Worm (Caenorhabditis elegans): ENCODE data around the gene frpr-16.
A peak's percentile ranks its signal among the peaks of the same experiment; 100 is the strongest.

Gene frpr-16

ce11 chrII:6055927-6056326, 24.9 kb upstream of the frpr-16 start, which contains the start of gene R12C12.7:
R12C12.7 (minus strand) TSS chrII:6055985.
- TF ChIP-seq ceh-39 (tag; optimal IDR thresholded peaks at IDR 0.05), result no peak
- TF ChIP-seq unc-120 (tag; optimal IDR thresholded peaks at IDR 0.05; ENCODE audit: poor library complexity, severe bottlenecking), result no peak
- no peak for TF ChIP-seq flh-1 (GFP tag; optimal IDR thresholded peaks at IDR 0.05)
- no peak for TF ChIP-seq mls-2 (tag; optimal IDR thresholded peaks at IDR 0.05)
- TF ChIP-seq ztf-11 (tag; optimal IDR thresholded peaks at IDR 0.05), result no peak
- TF ChIP-seq elt-3 (tag; optimal IDR thresholded peaks at IDR 0.05), result no peak
- no peak for TF ChIP-seq lin-32 (GFP tag; optimal IDR thresholded peaks at IDR 0.05)
- TF ChIP-seq nhr-2 (tag; optimal IDR thresholded peaks at IDR 0.05), result no peak
- TF ChIP-seq elt-1 (tag; optimal IDR thresholded peaks at IDR 0.05; ENCODE audit: borderline replicate concordance, insufficient read depth), result no peak
- no peak for TF ChIP-seq ham-2 (GFP tag; optimal IDR thresholded peaks at IDR 0.05)
- TF ChIP-seq sem-2 (GFP tag; optimal IDR thresholded peaks at IDR 0.05), result no peak

- TF ChIP-seq lin-32 (GFP tag; optimal IDR thresholded peaks at IDR 0.05) (no peak), nhr-28 (tag; optimal IDR thresholded peaks at IDR 0.05) (no peak), unc-39 (tag; optimal IDR thresholded peaks at IDR 0.05) (no peak), nhr-237 (tag; optimal IDR thresholded peaks at IDR 0.05) (no peak), lsy-2 (tag; optimal IDR thresholded peaks at IDR 0.05) (no peak), elt-1 (tag; optimal IDR thresholded peaks at IDR 0.05; ENCODE audit: borderline replicate concordance, insufficient read depth) (no peak), sptf-1 (tag; optimal IDR thresholded peaks at IDR 0.05) (no peak), ceh-39 (tag; optimal IDR thresholded peaks at IDR 0.05) (no peak), unc-62 (GFP tag; optimal IDR thresholded peaks at IDR 0.05) (no peak), bed-3 (GFP tag; optimal IDR thresholded peaks at IDR 0.05) (no peak), M03D4.4 (tag; optimal IDR thresholded peaks at IDR 0.05) (no peak), ztf-11 (tag; optimal IDR thresholded peaks at IDR 0.05) (no peak), ces-1 (GFP tag; optimal IDR thresholded peaks at IDR 0.05) (no peak), sem-2 (GFP tag; optimal IDR thresholded peaks at IDR 0.05) (no peak), hlh-1 (tag; optimal IDR thresholded peaks at IDR 0.05) (no peak), pha-4 (tag; optimal IDR thresholded peaks at IDR 0.05) (no peak), tbx-8 (GFP tag; optimal IDR thresholded peaks at IDR 0.05) (no peak), drap-1 (GFP tag; optimal IDR thresholded peaks at IDR 0.05) (no peak), elt-3 (tag; optimal IDR thresholded peaks at IDR 0.05) (no peak)
These were observed 19.1 kb upstream of the frpr-16 start, which contains the start of gene gldc-1 for ce11 chrII:6050120-6050519. gldc-1 (plus strand) TSS chrII:6050420.

ce11 chrII:6049546-6049945, 18.5 kb upstream of the frpr-16 start:
- TF ChIP-seq lin-32 (GFP tag; optimal IDR thresholded peaks at IDR 0.05) (no peak), nhr-76 (tag; optimal IDR thresholded peaks at IDR 0.05) (no peak), ceh-39 (tag; optimal IDR thresholded peaks at IDR 0.05) (no peak), sem-2 (GFP tag; optimal IDR thresholded peaks at IDR 0.05) (no peak), nhr-237 (tag; optimal IDR thresholded peaks at IDR 0.05) (no peak), mep-1 (tag; optimal IDR thresholded peaks at IDR 0.05) (no peak), tbx-8 (GFP tag; optimal IDR thresholded peaks at IDR 0.05) (no peak), pha-4 (tag; optimal IDR thresholded peaks at IDR 0.05) (no peak), cnd-1 (tag; optimal IDR thresholded peaks at IDR 0.05) (no peak), unc-62 (GFP tag; optimal IDR thresholded peaks at IDR 0.05) (no peak), ztf-11 (tag; optimal IDR thresholded peaks at IDR 0.05) (no peak), ceh-83 (GFP tag; optimal IDR thresholded peaks at IDR 0.05) (no peak), M03D4.4 (tag; optimal IDR thresholded peaks at IDR 0.05) (no peak), nhr-12 (tag; optimal IDR thresholded peaks at IDR 0.05) (no peak), ham-2 (GFP tag; optimal IDR thresholded peaks at IDR 0.05) (no peak), lin-13 (tag; optimal IDR thresholded peaks at IDR 0.05) (no peak), sptf-1 (tag; optimal IDR thresholded peaks at IDR 0.05) (no peak), nhr-28 (tag; optimal IDR thresholded peaks at IDR 0.05) (no peak), elt-1 (tag; optimal IDR thresholded peaks at IDR 0.05; ENCODE audit: borderline replicate concordance, insufficient read depth) (no peak)

- no peak for TF ChIP-seq snpc-4 (tag; optimal IDR thresholded peaks at IDR 0.05)
- no peak for TF ChIP-seq elt-1 (tag; optimal IDR thresholded peaks at IDR 0.05; ENCODE audit: borderline replicate concordance, insufficient read depth)
- TF ChIP-seq ceh-43 (GFP tag; optimal IDR thresholded peaks at IDR 0.05), result peak; percentile 22
- peak; percentile 47 for TF ChIP-seq mls-2 (tag; optimal IDR thresholded peaks at IDR 0.05)
- peak; percentile 62 for TF ChIP-seq sptf-1 (tag; optimal IDR thresholded peaks at IDR 0.05)
- TF ChIP-seq unc-62 (GFP tag; optimal IDR thresholded peaks at IDR 0.05), result no peak
- peak; percentile 38 for TF ChIP-seq pha-4 (tag; optimal IDR thresholded peaks at IDR 0.05)
- TF ChIP-seq nhr-76 (tag; optimal IDR thresholded peaks at IDR 0.05), result no peak
- TF ChIP-seq blmp-1 (tag; optimal IDR thresholded peaks at IDR 0.05), result no peak
- TF ChIP-seq elt-3 (tag; optimal IDR thresholded peaks at IDR 0.05), result no peak
- no peak for TF ChIP-seq lin-32 (GFP tag; optimal IDR thresholded peaks at IDR 0.05)
- TF ChIP-seq hlh-1 (tag; optimal IDR thresholded peaks at IDR 0.05), result no peak
- TF ChIP-seq lsy-2 (tag; optimal IDR thresholded peaks at IDR 0.05), result peak; percentile 67
- TF ChIP-seq nhr-12 (tag; optimal IDR thresholded peaks at IDR 0.05), result no peak
- peak; percentile 3 for TF ChIP-seq cnd-1 (tag; optimal IDR thresholded peaks at IDR 0.05)
- peak; percentile 41 for TF ChIP-seq ces-1 (GFP tag; optimal IDR thresholded peaks at IDR 0.05)
- no peak for TF ChIP-seq ceh-39 (tag; optimal IDR thresholded peaks at IDR 0.05)
- TF ChIP-seq ceh-83 (GFP tag; optimal IDR thresholded peaks at IDR 0.05), result no peak
- no peak for TF ChIP-seq unc-120 (tag; optimal IDR thresholded peaks at IDR 0.05; ENCODE audit: poor library complexity, severe bottlenecking)
- TF ChIP-seq ham-2 (GFP tag; optimal IDR thresholded peaks at IDR 0.05), result no peak
- TF ChIP-seq zip-8 (tag; optimal IDR thresholded peaks at IDR 0.05), result no peak
- no peak for TF ChIP-seq sem-2 (GFP tag; optimal IDR thresholded peaks at IDR 0.05)
- no peak for TF ChIP-seq unc-39 (tag; optimal IDR thresholded peaks at IDR 0.05)
- peak; percentile 78 for TF ChIP-seq lin-13 (tag; optimal IDR thresholded peaks at IDR 0.05)
- TF ChIP-seq nhr-237 (tag; optimal IDR thresholded peaks at IDR 0.05), result peak; percentile 46
- peak; percentile 67 for TF ChIP-seq M03D4.4 (tag; optimal IDR thresholded peaks at IDR 0.05)
- TF ChIP-seq mep-1 (tag; optimal IDR thresholded peaks at IDR 0.05), result peak; percentile 74
- TF ChIP-seq flh-1 (GFP tag; optimal IDR thresholded peaks at IDR 0.05), result no peak
- TF ChIP-seq tbx-8 (GFP tag; optimal IDR thresholded peaks at IDR 0.05), result no peak
- TF ChIP-seq bed-3 (GFP tag; optimal IDR thresholded peaks at IDR 0.05), result no peak
These were observed 16.7 kb upstream of the frpr-16 start, which contains the start of the genes R12C12.6 and ran-5 for ce11 chrII:6047639-6048159. R12C12.6 (minus strand) TSS chrII:6047867. ran-5 (plus strand) TSS chrII:6048109.

Data from whole organism, mixed stage, embryonic.